Fruit fly (Drosophila melanogaster) S2 (cell line): ENCODE data around the gene CG14221.

Source experiments
- CG8478 ChIP-seq: fragments of >200 bp; optimal IDR thresholded peaks from 2 replicates; lab custom pipeline; 2018
- CTCF ChIP-seq, 2 experiments: fragments of >200 bp; optimal IDR thresholded peaks; 2 replicates each; lab custom pipeline; 2018

- TF ChIP-seq CG8478 (no peak), CTCF (optimal IDR thresholded peaks at IDR 0.05; lab: Kevin White, UChicago) (no peak)
These were observed 46.5 kb upstream of the CG14221 start for dm6 chrX:19667444-19668104.
